Worm (Caenorhabditis elegans) whole organism, young adult: ENCODE data around the gene C04C3.7.

Experiments used
- F57A8.1 ChIP-seq: fragments of 200-800 bp; sonication (Bioruptor generic); optimal IDR thresholded peaks from 2 replicates; lab custom pipeline; 2018; ENCODE audit warnings: mild to moderate bottlenecking, missing genetic modification characterization, moderate library complexity, missing compliant biosample characterization
- T26A5.8 ChIP-seq: sonication (generic microtip); optimal IDR thresholded peaks from 2 replicates; lab custom pipeline; 2016; ENCODE audit warnings: missing genetic modification characterization, missing compliant biosample characterization
- Y79H2A.3 ChIP-seq: fragments of 200-800 bp; sonication (Bioruptor generic); conservative IDR thresholded peaks from 2 replicates; pipeline ENCODE4 v1.3.6; 2022; ENCODE audit warnings: missing genetic modification reagents, missing genetic modification characterization, missing compliant biosample characterization
- akir-1 ChIP-seq: fragments of 200-800 bp; sonication (Bioruptor generic); optimal IDR thresholded peaks from 2 replicates; lab custom pipeline; 2018; ENCODE audit warnings: mild to moderate bottlenecking, missing genetic modification characterization, moderate library complexity, missing compliant biosample characterization
- snpc-4 ChIP-seq, 5 experiments: fragments of 150-350 bp in 1 of 5; sonication (generic microtip) in 4 of 5; optimal IDR thresholded peaks; 2 replicates each; lab custom pipeline; 2014 to 2018; ENCODE audit warnings: missing genetic modification characterization in 5 of 5, missing biosample characterization in 3 of 5, antibody characterized with exemption in 2 of 5, mild to moderate bottlenecking in 2 of 5, missing compliant biosample characterization in 2 of 5, missing genotype in 2 of 5, moderate library complexity in 2 of 5, missing genetic modification reagents in 1 of 5
- tbx-9 ChIP-seq: sonication (generic microtip); optimal IDR thresholded peaks from 2 replicates; lab custom pipeline; 2016; ENCODE audit warnings: borderline replicate concordance, missing genetic modification characterization, inconsistent platforms, missing compliant biosample characterization
- unc-62 ChIP-seq: fragments of 150-350 bp; optimal IDR thresholded peaks from 2 replicates; lab custom pipeline; 2014; ENCODE audit warnings: missing biosample characterization, missing genetic modification reagents, missing genetic modification characterization
- xnd-1 ChIP-seq: sonication (generic microtip); optimal IDR thresholded peaks from 2 replicates; lab custom pipeline; 2016; ENCODE audit warnings: missing genotype, missing genetic modification reagents, missing genetic modification characterization, missing compliant biosample characterization
- zfh-2 ChIP-seq: fragments of 200-800 bp; sonication (Bioruptor generic); conservative IDR thresholded peaks from 2 replicates; pipeline ENCODE4 v1.3.6; 2022; ENCODE audit warnings: missing genetic modification reagents, missing genetic modification characterization, missing compliant biosample characterization

DNA sequence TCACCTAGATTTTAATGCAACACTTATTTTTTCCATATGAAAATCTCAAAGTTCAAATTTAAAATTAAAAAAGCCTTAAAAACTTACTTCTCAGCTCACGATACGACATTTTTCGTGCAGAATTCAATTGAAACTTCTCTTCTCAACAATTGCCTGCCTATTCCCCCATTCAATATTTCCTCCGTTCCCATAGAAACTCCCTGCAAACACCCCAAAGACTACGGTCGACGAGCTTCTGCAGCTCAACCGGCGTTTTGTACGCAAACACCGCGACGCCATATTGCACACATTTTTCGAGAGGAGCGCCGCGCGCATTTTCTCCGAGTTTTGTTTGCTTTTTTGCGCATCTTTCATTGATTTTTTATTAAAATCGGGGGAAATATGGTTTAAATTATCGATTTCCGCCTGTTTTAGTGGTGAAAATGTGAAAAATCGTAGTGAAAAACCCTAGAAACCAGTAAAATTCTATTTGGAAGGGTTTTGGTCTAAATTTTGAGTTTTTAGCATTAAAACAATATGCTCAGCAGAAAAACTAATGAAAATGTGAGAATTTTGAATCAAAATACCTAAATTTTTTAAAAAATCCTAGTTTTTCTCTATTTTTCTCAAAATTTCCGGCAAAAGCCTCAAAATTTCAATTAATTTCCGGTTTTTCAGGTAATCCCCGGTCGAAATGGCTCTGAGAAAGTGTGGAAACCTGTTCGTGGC lies 34.1 kb downstream of the C04C3.7 start, which contains the start of the genes dyf-3 and pdhb-1:
- TF ChIP-seq zfh-2 (GFP tag; lab: Robert Waterston, UW) (no peak), xnd-1 (no peak), Y79H2A.3 (GFP tag; lab: Robert Waterston, UW) (no peak), unc-62 (GFP tag; lab: Kevin White, UChicago) (no peak), snpc-4 (GFP tag; optimal IDR thresholded peaks at IDR 0.05; lab: Kevin White, UChicago) (no peak), snpc-4 (tag; optimal IDR thresholded peaks at IDR 0.05; lab: Kevin White, UChicago) (no peak), F57A8.1 (GFP tag; lab: Kevin White, UChicago) (no peak), akir-1 (GFP tag; lab: Kevin White, UChicago) (no peak), T26A5.8 (tag; lab: Kevin White, UChicago) (no peak), tbx-9 (tag; lab: Kevin White, UChicago) (no peak)
